Fruit fly (Drosophila melanogaster) whole organism, embryonic: ENCODE measurements around the gene CG42536.

ENCODE experiments used
- Awh ChIP-seq: fragments of 200-800 bp; sonication (Bioruptor generic); IDR thresholded peaks from 2 replicates; pipeline ENCODE4, ENCODE4 v1.3.6; 2022; ENCODE audit warnings: missing biosample characterization, missing genetic modification characterization
- CG10565 ChIP-seq: fragments of 200-800 bp; sonication (Bioruptor generic); optimal IDR thresholded peaks from 3 replicates; lab custom pipeline; 2016; ENCODE audit warnings: missing biosample characterization, mild to moderate bottlenecking, missing genetic modification characterization
- CG11247 ChIP-seq: fragments of 200-800 bp; sonication (Bioruptor generic); IDR thresholded peaks from 2 replicates; pipeline ENCODE4 v1.3.6; 2022; ENCODE audit warnings: missing biosample characterization, missing genetic modification characterization
- CG11398 ChIP-seq: fragments of 200-800 bp; sonication (Bioruptor generic); optimal IDR thresholded peaks from 2 replicates; lab custom pipeline; 2016; ENCODE audit warnings: missing biosample characterization, missing genetic modification characterization
- CG12659 ChIP-seq: fragments of 200-800 bp; sonication (Bioruptor generic); optimal IDR thresholded peaks from 3 replicates; lab custom pipeline; 2017; ENCODE audit warnings: mild to moderate bottlenecking, missing biosample characterization, missing genetic modification reagents, missing genetic modification characterization
- CG15073 ChIP-seq: fragments of 200-800 bp; sonication (Bioruptor generic); optimal IDR thresholded peaks from 2 replicates; lab custom pipeline; 2016; ENCODE audit warnings: missing biosample characterization, missing genetic modification characterization
- CG15479 ChIP-seq: fragments of 200-800 bp; sonication (Bioruptor generic); optimal IDR thresholded peaks from 3 replicates; lab custom pipeline; 2019; ENCODE audit warnings: missing biosample characterization, mild to moderate bottlenecking, missing genetic modification characterization, moderate library complexity
- CG16863 ChIP-seq: fragments of 200-800 bp; sonication (Bioruptor generic); optimal IDR thresholded peaks from 3 replicates; lab custom pipeline; 2016; ENCODE audit warnings: missing biosample characterization, missing genetic modification characterization
- CG17186 ChIP-seq: fragments of 200-800 bp; sonication (Bioruptor generic); optimal IDR thresholded peaks from 3 replicates; lab custom pipeline; 2017; ENCODE audit warnings: missing biosample characterization, missing genetic modification reagents, missing genetic modification characterization
- CG2875 ChIP-seq: fragments of 200-800 bp; sonication (Bioruptor generic); optimal IDR thresholded peaks from 2 replicates; lab custom pipeline; 2017; ENCODE audit warnings: missing biosample characterization, mild to moderate bottlenecking, missing genetic modification characterization, missing genetic modification reagents
- CG2889 ChIP-seq: fragments of 200-800 bp; sonication (Bioruptor generic); IDR thresholded peaks from 3 replicates; pipeline ENCODE4 v1.3.6; 2022; ENCODE audit warnings: missing biosample characterization, missing genetic modification characterization
- CG30403 ChIP-seq: fragments of 200-800 bp; sonication (Bioruptor generic); optimal IDR thresholded peaks from 3 replicates; lab custom pipeline; 2016; ENCODE audit warnings: missing biosample characterization, missing genetic modification characterization
- CG33213 ChIP-seq: fragments of 200-800 bp; sonication (Bioruptor generic); optimal IDR thresholded peaks from 3 replicates; lab custom pipeline; 2016; ENCODE audit warnings: missing biosample characterization, missing genetic modification characterization
- CG42726 ChIP-seq: fragments of 200-800 bp; sonication (Bioruptor generic); IDR thresholded peaks from 2 replicates; pipeline ENCODE4 v1.3.6; 2022; ENCODE audit warnings: missing biosample characterization, missing genetic modification characterization; ENCODE audit not compliant: partially characterized antibody
- CG7839 ChIP-seq: fragments of 200-800 bp; sonication (Bioruptor generic); optimal IDR thresholded peaks from 3 replicates; lab custom pipeline; 2018; ENCODE audit warnings: missing biosample characterization, mild to moderate bottlenecking, missing genetic modification characterization, moderate library complexity
- CG7963 ChIP-seq: fragments of 200-800 bp; sonication (Bioruptor generic); IDR thresholded peaks from 3 replicates; pipeline ENCODE4 v1.3.6; 2022; ENCODE audit warnings: missing biosample characterization, missing genetic modification characterization; ENCODE audit not compliant: partially characterized antibody
- CG8290 ChIP-seq, 3 experiments: fragments of 200-800 bp; sonication (Bioruptor generic); optimal IDR thresholded peaks; 2 replicates each; lab custom pipeline; 2016 to 2019; ENCODE audit warnings: missing biosample characterization in 3 of 3, missing genetic modification characterization in 3 of 3, mild to moderate bottlenecking in 2 of 3, moderate library complexity in 1 of 3
- Chrac-16 ChIP-seq: fragments of 200-800 bp; sonication (Bioruptor generic); optimal IDR thresholded peaks from 3 replicates; lab custom pipeline; 2016; ENCODE audit warnings: missing biosample characterization, missing genetic modification characterization
- D19A ChIP-seq: fragments of 200-800 bp; optimal IDR thresholded peaks from 3 replicates; lab custom pipeline; 2019; ENCODE audit warnings: missing biosample characterization, mild to moderate bottlenecking, missing genetic modification characterization, moderate library complexity
- Dfd ChIP-seq, 2 experiments: fragments of >200 bp; optimal IDR thresholded peaks; 2 replicates each; lab custom pipeline; 2017; ENCODE audit warnings: missing biosample characterization in 2 of 2, missing genetic modification characterization in 2 of 2
- Dp ChIP-seq: fragments of 200-800 bp; sonication (Bioruptor generic); optimal IDR thresholded peaks from 2 replicates; lab custom pipeline; 2018; ENCODE audit warnings: missing biosample characterization, mild to moderate bottlenecking, missing genetic modification characterization, moderate library complexity
- Hr51 ChIP-seq, 2 experiments: fragments of 200-800 bp; sonication (Bioruptor generic); optimal IDR thresholded peaks; 2 replicates in 1 of 2; 3 replicates in 1 of 2; lab custom pipeline; 2016 to 2018; ENCODE audit warnings: missing biosample characterization in 2 of 2, missing genetic modification characterization in 2 of 2, mild to moderate bottlenecking in 1 of 2, moderate library complexity in 1 of 2
- Kr ChIP-seq: fragments of 200-800 bp; sonication (Bioruptor generic); optimal IDR thresholded peaks from 2 replicates; lab custom pipeline; 2017; ENCODE audit warnings: missing biosample characterization, mild to moderate bottlenecking, missing genetic modification characterization
- Max ChIP-seq: fragments of 200-800 bp; sonication (Bioruptor generic); optimal IDR thresholded peaks from 2 replicates; lab custom pipeline; 2016; ENCODE audit warnings: missing biosample characterization, mild to moderate bottlenecking, missing genetic modification characterization
- Mes4 ChIP-seq: fragments of 200-800 bp; sonication (Bioruptor generic); optimal IDR thresholded peaks from 2 replicates; lab custom pipeline; 2016; ENCODE audit warnings: missing biosample characterization, missing genetic modification characterization
- Poxn ChIP-seq: fragments of 200-800 bp; sonication (Bioruptor generic); IDR thresholded peaks from 2 replicates; pipeline ENCODE4 v1.3.6; 2022; ENCODE audit warnings: missing biosample characterization, missing genetic modification characterization
- Sin3A ChIP-seq: fragments of >200 bp; optimal IDR thresholded peaks from 2 replicates; lab custom pipeline; 2018
- Six4 ChIP-seq: fragments of 200-800 bp; sonication (Bioruptor generic); optimal IDR thresholded peaks from 2 replicates; lab custom pipeline; 2016; ENCODE audit warnings: missing biosample characterization, missing genetic modification characterization
- Tbp ChIP-seq: fragments of >200 bp; optimal IDR thresholded peaks from 2 replicates; lab custom pipeline; 2018; ENCODE audit warnings: missing biosample characterization, missing genetic modification characterization
- Trl ChIP-seq, 3 experiments: fragments of >200 bp in 2 of 3; fragments of 200-800 bp in 1 of 3; sonication (Bioruptor generic) in 1 of 3; optimal IDR thresholded peaks; 2 replicates in 1 of 3; 3 replicates in 2 of 3; lab custom pipeline; 2016 to 2017; ENCODE audit warnings: missing biosample characterization in 1 of 3, missing genetic modification characterization in 1 of 3
- chinmo ChIP-seq: fragments of 200-800 bp; sonication (Bioruptor generic); IDR thresholded peaks from 4 replicates; pipeline ENCODE4 v1.3.6; 2022; ENCODE audit warnings: missing biosample characterization, missing genetic modification characterization; ENCODE audit not compliant: partially characterized antibody
- da ChIP-seq: fragments of 200-800 bp; sonication (Bioruptor generic); optimal IDR thresholded peaks from 2 replicates; lab custom pipeline; 2016; ENCODE audit warnings: missing biosample characterization, missing genetic modification characterization
- disco-r ChIP-seq: fragments of 200-800 bp; sonication (Bioruptor generic); optimal IDR thresholded peaks from 2 replicates; lab custom pipeline; 2016; ENCODE audit warnings: missing biosample characterization, missing genetic modification characterization
- esg ChIP-seq: fragments of 200-800 bp; sonication (Bioruptor generic); conservative IDR thresholded peaks from 2 replicates; pipeline ENCODE4 v1.3.6; 2022; ENCODE audit warnings: missing biosample characterization, missing genetic modification characterization
- fd102C ChIP-seq: fragments of 200-800 bp; sonication (Bioruptor generic); optimal IDR thresholded peaks from 2 replicates; lab custom pipeline; 2018; ENCODE audit warnings: missing biosample characterization, mild to moderate bottlenecking, missing genetic modification characterization, moderate library complexity
- lbe ChIP-seq: fragments of 200-800 bp; sonication (Bioruptor generic); optimal IDR thresholded peaks from 2 replicates; lab custom pipeline; 2016; ENCODE audit warnings: missing biosample characterization, mild to moderate bottlenecking, missing genetic modification characterization
- mirr ChIP-seq: fragments of 200-800 bp; sonication (Bioruptor generic); optimal IDR thresholded peaks from 3 replicates; lab custom pipeline; 2018; ENCODE audit warnings: missing biosample characterization, mild to moderate bottlenecking, missing genetic modification characterization
- oc ChIP-seq: fragments of 200-800 bp; sonication (Bioruptor generic); optimal IDR thresholded peaks from 2 replicates; lab custom pipeline; 2018; ENCODE audit warnings: missing biosample characterization, mild to moderate bottlenecking, missing genetic modification characterization, moderate library complexity
- rib ChIP-seq: fragments of 200-800 bp; sonication (Bioruptor generic); IDR thresholded peaks from 2 replicates; pipeline ENCODE4 v1.3.6; 2022; ENCODE audit warnings: missing biosample characterization, missing genetic modification characterization
- schlank ChIP-seq: fragments of 200-800 bp; sonication (Bioruptor generic); optimal IDR thresholded peaks from 2 replicates; lab custom pipeline; 2018; ENCODE audit warnings: missing biosample characterization, mild to moderate bottlenecking, missing genetic modification characterization
- sd ChIP-seq: fragments of 200-800 bp; sonication (Bioruptor generic); optimal IDR thresholded peaks from 3 replicates; lab custom pipeline; 2018; ENCODE audit warnings: missing biosample characterization, mild to moderate bottlenecking, missing genetic modification characterization, moderate library complexity
- sens-2 ChIP-seq: fragments of 200-800 bp; sonication (Bioruptor generic); IDR thresholded peaks from 2 replicates; pipeline ENCODE4 v1.3.6; 2022; ENCODE audit warnings: missing biosample characterization, missing genetic modification characterization
- slou ChIP-seq: fragments of 200-800 bp; sonication (Bioruptor generic); optimal IDR thresholded peaks from 3 replicates; lab custom pipeline; 2016; ENCODE audit warnings: missing biosample characterization, missing genetic modification characterization
- so ChIP-seq: fragments of 200-800 bp; sonication (Bioruptor generic); IDR thresholded peaks from 3 replicates; pipeline ENCODE4 v1.3.6; 2022; ENCODE audit warnings: missing biosample characterization, missing genetic modification characterization
- tio ChIP-seq: fragments of 200-800 bp; sonication (Bioruptor generic); optimal IDR thresholded peaks from 2 replicates; lab custom pipeline; 2017; ENCODE audit warnings: missing biosample characterization, missing genetic modification characterization, inconsistent platforms
- twi ChIP-seq: fragments of 200-800 bp; optimal IDR thresholded peaks from 2 replicates; lab custom pipeline; 2019; ENCODE audit warnings: missing biosample characterization, mild to moderate bottlenecking, missing genetic modification characterization, moderate library complexity
- vfl ChIP-seq: fragments of 200-800 bp; sonication (Bioruptor generic); optimal IDR thresholded peaks from 2 replicates; lab custom pipeline; 2016; ENCODE audit warnings: missing biosample characterization, missing genetic modification characterization

The CG42536 gene

DNA sequence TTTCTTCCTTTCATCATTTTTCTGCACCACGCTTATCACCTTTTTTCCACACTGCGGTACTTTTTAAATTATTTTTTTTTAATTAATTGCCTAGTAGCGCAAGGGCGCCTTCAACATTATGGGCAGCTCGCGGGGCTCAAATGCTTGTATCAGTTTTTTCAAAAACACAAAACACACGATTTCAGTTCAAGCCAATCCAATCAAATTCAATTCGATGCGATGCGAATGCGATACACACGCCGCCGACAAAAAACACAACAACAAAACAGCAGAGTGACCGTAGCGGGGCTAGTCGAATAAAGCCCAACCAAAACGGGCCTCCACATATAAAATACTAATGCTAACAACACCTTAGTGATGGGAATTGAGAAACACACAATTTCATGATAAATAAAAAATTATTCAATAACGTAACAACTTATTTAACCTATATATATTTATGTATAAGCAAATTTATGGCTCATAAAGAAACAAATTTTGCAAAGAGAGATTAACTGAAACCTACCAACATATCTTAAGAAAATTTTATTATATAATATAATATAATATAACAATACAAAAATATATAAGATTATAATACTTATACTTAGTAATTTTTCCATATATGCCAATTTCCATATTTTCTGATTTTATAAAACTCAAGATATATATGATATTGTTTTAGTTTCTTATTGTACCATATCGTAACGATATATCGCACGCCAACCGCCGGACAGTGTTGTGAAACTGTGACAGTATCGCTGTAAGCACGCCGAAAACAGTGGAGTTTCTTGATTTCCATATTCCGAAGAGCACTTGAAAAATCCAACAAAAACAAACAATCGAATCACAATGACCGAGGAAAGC, 31.1 kb upstream of the CG42536 start, which contains the start of the genes CG32066 and CG8003 (continued):
- TF ChIP-seq esg (GFP tag; lab: Robert Waterston, UW) (no peak), Poxn (GFP tag; lab: Robert Waterston, UW) (no peak), CG15479 (no peak), slou (no peak), Sin3A (lab: Kevin White, UChicago) (no peak), rib (GFP tag; lab: Robert Waterston, UW) (no peak), Mes4 (GFP tag; lab: Kevin White, UChicago) (no peak), CG15073 (GFP tag; lab: Kevin White, UChicago) (no peak), CG42726 (GFP tag; lab: Robert Waterston, UW) (peak; percentile 81), Six4 (GFP tag; lab: Kevin White, UChicago) (no peak), Awh (GFP tag; lab: Robert Waterston, UW) (no peak), lbe (GFP tag; lab: Kevin White, UChicago) (peak; percentile 16), CG33213 (no peak), Dp (GFP tag; lab: Kevin White, UChicago) (peak; percentile 6), disco-r (GFP tag; lab: Kevin White, UChicago) (no peak), twi (tag; lab: Kevin White, UChicago) (no peak), Hr51 (GFP tag; optimal IDR thresholded peaks at IDR 0.05; lab: Kevin White, UChicago) (peak in 1 of 2 experiments; percentile 53), so (GFP tag; lab: Robert Waterston, UW) (0 out of 3 replicates have a peak, but pooled peaks have one; percentile 33), Tbp (GFP tag; lab: Kevin White, UChicago) (no peak), oc (tag; lab: Kevin White, UChicago) (peak; percentile 56)
- TF ChIP-seq, all 482 proteins: peak for 216

DNA sequence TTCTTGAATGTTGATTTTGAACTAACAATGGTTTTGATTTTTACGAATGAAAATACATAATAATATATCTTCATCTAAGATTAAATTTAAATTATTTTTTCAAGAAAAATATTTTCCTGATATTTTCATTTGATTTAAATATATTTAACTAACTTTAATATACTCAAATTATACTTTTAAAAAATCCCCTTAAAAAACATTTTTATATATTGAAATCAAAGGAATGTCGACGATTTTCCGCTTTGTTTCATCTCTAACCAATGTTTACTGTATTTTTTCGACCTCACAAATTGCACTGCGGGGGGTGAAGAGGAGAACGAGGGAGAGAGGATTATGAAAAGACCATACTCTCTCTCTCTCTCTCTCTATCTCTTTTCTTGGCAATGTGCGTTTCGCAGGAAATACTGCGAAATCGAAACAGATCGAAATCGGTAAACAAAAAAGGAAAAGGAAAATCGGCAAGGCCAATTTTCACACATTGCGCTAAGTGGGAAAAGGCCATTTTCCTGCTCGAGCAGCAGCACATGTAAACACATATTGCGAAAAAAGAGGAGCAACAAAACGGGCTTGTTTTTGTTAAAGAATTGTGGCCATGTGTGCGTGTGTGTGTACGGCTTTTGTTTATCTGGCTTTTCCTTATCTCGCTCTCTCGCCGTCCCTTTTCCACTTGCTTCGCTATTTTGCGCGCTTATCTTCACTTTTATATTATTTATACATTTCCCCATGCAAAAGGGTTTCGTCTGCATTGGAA, 30.3 kb upstream of the CG42536 start:
- TF ChIP-seq CG30403 (GFP tag; lab: Kevin White, UChicago) (no peak), CG12659 (GFP tag; lab: Kevin White, UChicago) (no peak), mirr (GFP tag; lab: Kevin White, UChicago) (no peak), sens-2 (GFP tag; lab: Robert Waterston, UW) (no peak), Max (GFP tag; lab: Kevin White, UChicago) (no peak), CG11247 (GFP tag; lab: Robert Waterston, UW) (no peak), fd102C (GFP tag; lab: Kevin White, UChicago) (no peak), vfl (GFP tag; lab: Kevin White, UChicago) (no peak), da (GFP tag; lab: Kevin White, UChicago) (no peak), CG16863 (GFP tag; lab: Kevin White, UChicago) (no peak), CG7963 (GFP tag; lab: Robert Waterston, UW) (no peak), Dfd (GFP tag; optimal IDR thresholded peaks at IDR 0.05; lab: Kevin White, UChicago) (no peak), CG2889 (GFP tag; lab: Robert Waterston, UW) (no peak), CG17186 (GFP tag; lab: Kevin White, UChicago) (no peak), Trl (optimal IDR thresholded peaks at IDR 0.05; lab: Kevin White, UChicago) (peak; percentile 46 to 51), Trl (GFP tag; optimal IDR thresholded peaks at IDR 0.05; lab: Kevin White, UChicago) (no peak), CG8290 (GFP tag; optimal IDR thresholded peaks at IDR 0.05; lab: Kevin White, UChicago) (no peak), CG8290 (tag; optimal IDR thresholded peaks at IDR 0.05; lab: Kevin White, UChicago) (peak in 1 of 2 experiments; percentile 4), tio (no peak), CG2875 (GFP tag; lab: Kevin White, UChicago) (no peak), chinmo (GFP tag; lab: Robert Waterston, UW) (no peak), CG11398 (GFP tag; lab: Kevin White, UChicago) (no peak), Kr (GFP tag; lab: Kevin White, UChicago) (peak; percentile 37), CG10565 (GFP tag; lab: Kevin White, UChicago) (no peak), sd (tag; lab: Kevin White, UChicago) (no peak), Chrac-16 (GFP tag; lab: Kevin White, UChicago) (no peak), schlank (tag; lab: Kevin White, UChicago) (no peak), CG7839 (tag; lab: Kevin White, UChicago) (peak; percentile 23), D19A (tag; lab: Kevin White, UChicago) (peak; percentile 24)
